Fruit fly (Drosophila melanogaster) whole organism, prepupa: ENCODE results near the gene CG31272.

Experiments used
- CG15336 ChIP-seq: fragments of 200-800 bp; sonication (Bioruptor generic); IDR thresholded peaks from 2 replicates; pipeline ENCODE4 v1.3.6; 2022; ENCODE audit warnings: missing biosample characterization, missing genetic modification characterization
- CG16779 ChIP-seq: fragments of 200-800 bp; sonication (Bioruptor generic); optimal IDR thresholded peaks from 3 replicates; lab custom pipeline; 2017; ENCODE audit warnings: missing biosample characterization, mild to moderate bottlenecking, missing genetic modification characterization
- CG32006 ChIP-seq: fragments of 200-800 bp; sonication (Bioruptor generic); optimal IDR thresholded peaks from 3 replicates; lab custom pipeline; 2017; ENCODE audit warnings: missing biosample characterization, mild to moderate bottlenecking, missing genetic modification characterization
- CG3919 ChIP-seq: fragments of 200-800 bp; sonication (Bioruptor generic); optimal IDR thresholded peaks from 3 replicates; lab custom pipeline; 2016; ENCODE audit warnings: missing biosample characterization, missing genetic modification characterization
- CG6854 ChIP-seq: fragments of 200-800 bp; sonication (Bioruptor generic); optimal IDR thresholded peaks from 2 replicates; lab custom pipeline; 2017; ENCODE audit warnings: missing biosample characterization, mild to moderate bottlenecking, missing genetic modification characterization
- CG8119 ChIP-seq: fragments of 200-800 bp; sonication (Bioruptor generic); IDR thresholded peaks from 3 replicates; pipeline ENCODE4 v1.3.6; 2022; ENCODE audit warnings: missing biosample characterization, missing genetic modification characterization
- CG8632 ChIP-seq: fragments of 200-800 bp; sonication (Bioruptor generic); optimal IDR thresholded peaks from 3 replicates; lab custom pipeline; 2016; ENCODE audit warnings: missing biosample characterization, missing genetic modification characterization
- CG9139 ChIP-seq: fragments of 200-800 bp; sonication (Bioruptor generic); optimal IDR thresholded peaks from 3 replicates; lab custom pipeline; 2017; ENCODE audit warnings: missing biosample characterization, mild to moderate bottlenecking, missing genetic modification characterization
- Eip78C ChIP-seq: fragments of 200-800 bp; sonication (Bioruptor generic); peaks from one replicate; lab custom pipeline; 2016; ENCODE audit warnings: missing biosample characterization, missing genetic modification characterization
- Eip93F ChIP-seq: fragments of 200-800 bp; sonication (Bioruptor generic); optimal IDR thresholded peaks from 2 replicates; lab custom pipeline; 2016; ENCODE audit warnings: missing biosample characterization, mild to moderate bottlenecking, missing genetic modification characterization
- Ets21C ChIP-seq: fragments of 200-800 bp; sonication (Bioruptor generic); optimal IDR thresholded peaks from 3 replicates; lab custom pipeline; 2016; ENCODE audit warnings: missing biosample characterization, missing genetic modification characterization
- Gug ChIP-seq: fragments of 200-800 bp; sonication (Bioruptor generic); IDR thresholded peaks from 2 replicates; pipeline ENCODE4 v1.3.6; 2022; ENCODE audit warnings: missing biosample characterization, missing genetic modification characterization
- acj6 ChIP-seq: fragments of 200-800 bp; sonication (Bioruptor generic); optimal IDR thresholded peaks from 3 replicates; lab custom pipeline; 2016; ENCODE audit warnings: missing biosample characterization, missing genetic modification characterization
- dsx ChIP-seq: fragments of 200-800 bp; optimal IDR thresholded peaks from 3 replicates; lab custom pipeline; 2019; ENCODE audit warnings: missing biosample characterization, mild to moderate bottlenecking, missing genetic modification characterization, moderate library complexity; ENCODE audit not compliant: poor library complexity, severe bottlenecking

- TF ChIP-seq CG6854, result no peak
- no peak for TF ChIP-seq CG8119 (GFP tag; lab: Robert Waterston, UW)
- TF ChIP-seq CG32006 (GFP tag; lab: Kevin White, UChicago), result no peak
- TF ChIP-seq Eip78C (GFP tag; lab: Kevin White, UChicago), result no peak
- TF ChIP-seq CG3919 (GFP tag; lab: Kevin White, UChicago), result no peak
- no peak for TF ChIP-seq Gug
- TF ChIP-seq acj6 (GFP tag; lab: Kevin White, UChicago), result no peak
- no peak for TF ChIP-seq Ets21C (GFP tag; lab: Kevin White, UChicago)
- TF ChIP-seq CG8632 (GFP tag; lab: Kevin White, UChicago), result no peak
- TF ChIP-seq dsx (GFP tag; lab: Kevin White, UChicago), result no peak
- TF ChIP-seq Eip93F (GFP tag; lab: Kevin White, UChicago), result no peak
- TF ChIP-seq CG9139 (GFP tag; lab: Kevin White, UChicago), result no peak
- no peak for TF ChIP-seq CG15336 (GFP tag; lab: Robert Waterston, UW)
- no peak for TF ChIP-seq CG16779 (tag; lab: Kevin White, UChicago)
Measured at dm6 chr3R:10709264-10709663, 49.9 kb downstream of the CG31272 start, which contains the start of gene CG31373.
